Fruit fly (Drosophila melanogaster): ENCODE measurements around the gene alpha-Man-Ib.
A peak's percentile ranks its signal among the peaks of the same experiment; 100 is the strongest.

Gene alpha-Man-Ib

dm6 chr3R:29122817-29123611, 10.4 kb upstream of the alpha-Man-Ib start, which contains the start of the genes yem and Ctl2 (continued):
- peak; percentile 3 for TF ChIP-seq tap (tag; optimal IDR thresholded peaks at IDR 0.05)
- peak; percentile 41 for TF ChIP-seq lbe (GFP tag; optimal IDR thresholded peaks at IDR 0.05)
- TF ChIP-seq Bteb2 (GFP tag; optimal IDR thresholded peaks at IDR 0.05), result peak; percentile 73
- TF ChIP-seq dysf (GFP tag; IDR thresholded peaks at IDR 0.05), result peak; percentile 79
- TF ChIP-seq schlank (tag; optimal IDR thresholded peaks at IDR 0.05), result no peak
- TF ChIP-seq odd (GFP tag; optimal IDR thresholded peaks at IDR 0.05), result no peak
- peak; percentile 81 for TF ChIP-seq pnt (GFP tag; optimal IDR thresholded peaks at IDR 0.05)
- no peak for TF ChIP-seq CG4360 (GFP tag; IDR thresholded peaks at IDR 0.05)
- no peak for TF ChIP-seq ac (GFP tag; optimal IDR thresholded peaks at IDR 0.05)
- TF ChIP-seq CG12236 (GFP tag; optimal IDR thresholded peaks at IDR 0.05), result peak; percentile 46
- TF ChIP-seq Xbp1 (GFP tag; optimal IDR thresholded peaks at IDR 0.05), result peak; percentile 84
- TF ChIP-seq E2f1 (GFP tag; IDR thresholded peaks at IDR 0.05), result peak; percentile 39
- TF ChIP-seq MESR4 (GFP tag; optimal IDR thresholded peaks at IDR 0.05), result peak; percentile 41
- no peak for TF ChIP-seq salm (tag; optimal IDR thresholded peaks at IDR 0.05)
- peak; percentile 44 for TF ChIP-seq NfI (GFP tag; optimal IDR thresholded peaks at IDR 0.05)
- peak; percentile 84 for TF ChIP-seq gro (GFP tag; optimal IDR thresholded peaks at IDR 0.05)
- no peak for TF ChIP-seq CG6254 (GFP tag; optimal IDR thresholded peaks at IDR 0.05)
- peak; percentile 68; the same call in 2 of the 3 replicates for TF ChIP-seq jigr1 (GFP tag; IDR thresholded peaks at IDR 0.05)
- TF ChIP-seq tna (GFP tag; IDR thresholded peaks at IDR 0.05; ENCODE audit: partially characterized antibody), result 0 out of 2 replicates have a peak, but pooled peaks have one; percentile 16
- TF ChIP-seq z (GFP tag; IDR thresholded peaks at IDR 0.05), result no peak
- peak; percentile 75 to 84 for TF ChIP-seq chif (GFP tag; optimal IDR thresholded peaks at IDR 0.05)
- TF ChIP-seq Antp (GFP tag; optimal IDR thresholded peaks at IDR 0.05), result peak; percentile 70
- TF ChIP-seq pfk (GFP tag; optimal IDR thresholded peaks at IDR 0.05), result peak; percentile 40
- TF ChIP-seq CG6654 (GFP tag; optimal IDR thresholded peaks at IDR 0.05), result peak; percentile 36
- peak; percentile 71 for TF ChIP-seq CG17802 (tag; optimal IDR thresholded peaks at IDR 0.05)
- peak; percentile 25 for TF ChIP-seq cwo (GFP tag; optimal IDR thresholded peaks at IDR 0.05)
- peak; percentile 50 for TF ChIP-seq CG11247 (GFP tag; IDR thresholded peaks at IDR 0.05)
- peak; percentile 59 for TF ChIP-seq NC2β (GFP tag; optimal IDR thresholded peaks at IDR 0.05)
- TF ChIP-seq D19B (GFP tag; optimal IDR thresholded peaks at IDR 0.05), result peak; percentile 50
- TF ChIP-seq prd (optimal IDR thresholded peaks at IDR 0.05), result no peak
- TF ChIP-seq prd (GFP tag; IDR thresholded peaks at IDR 0.05), result peak; percentile 57; the same call in 2 of the 3 replicates
- no peak for TF ChIP-seq D19A (tag; optimal IDR thresholded peaks at IDR 0.05)
- peak; percentile 65 for TF ChIP-seq HmgZ (tag; optimal IDR thresholded peaks at IDR 0.05)
- TF ChIP-seq CG17612 (GFP tag; IDR thresholded peaks at IDR 0.05), result peak; percentile 32; the same call in 1 of the 2 replicates
- TF ChIP-seq Atf3 (GFP tag; optimal IDR thresholded peaks at IDR 0.05), result peak; percentile 82
- TF ChIP-seq CG15601 (tag; optimal IDR thresholded peaks at IDR 0.05), result peak; percentile 43
- TF ChIP-seq trh (GFP tag; optimal IDR thresholded peaks at IDR 0.05), result peak; percentile 75
- peak; percentile 54 for TF ChIP-seq CG15011 (GFP tag; optimal IDR thresholded peaks at IDR 0.05)
- TF ChIP-seq pum (GFP tag; optimal IDR thresholded peaks at IDR 0.05), result peak; percentile 83
- no peak for TF ChIP-seq h (optimal IDR thresholded peaks at IDR 0.05)
- TF ChIP-seq ttk (GFP tag; IDR thresholded peaks at IDR 0.05), result peak; percentile 37; the same call in 1 of the 2 replicates
- TF ChIP-seq disco-r (GFP tag; optimal IDR thresholded peaks at IDR 0.05), result peak; percentile 56
- TF ChIP-seq twi (tag; optimal IDR thresholded peaks at IDR 0.05), result peak; percentile 58
- TF ChIP-seq CG34376 (GFP tag; optimal IDR thresholded peaks at IDR 0.05), result peak; percentile 49
- peak; percentile 67 for TF ChIP-seq Mad (GFP tag; optimal IDR thresholded peaks at IDR 0.05)
- peak; percentile 77 for TF ChIP-seq Side (GFP tag; optimal IDR thresholded peaks at IDR 0.05)
- peak; percentile 48 for TF ChIP-seq CG1233 (GFP tag; optimal IDR thresholded peaks at IDR 0.05)
- TF ChIP-seq fd96Cb (tag; optimal IDR thresholded peaks at IDR 0.05), result peak; percentile 44
- peak; percentile 23 for TF ChIP-seq CG4617 (GFP tag; optimal IDR thresholded peaks at IDR 0.05; ENCODE audit: borderline replicate concordance)
- no peak for TF ChIP-seq Optix (GFP tag; IDR thresholded peaks at IDR 0.05)
